Fruit fly (Drosophila melanogaster): ENCODE results near the gene CG15892.

dm6 chrX:6303196-6303595 lies 9.1 kb upstream of the CG15892 start:
- no peak for TF ChIP-seq topi (GFP tag; optimal IDR thresholded peaks at IDR 0.05)
- TF ChIP-seq acj6 (GFP tag; optimal IDR thresholded peaks at IDR 0.05) = no peak
- no peak for TF ChIP-seq CG7368 (GFP tag; optimal IDR thresholded peaks at IDR 0.05)
- no peak for TF ChIP-seq CG10631 (GFP tag; optimal IDR thresholded peaks at IDR 0.05)
- TF ChIP-seq CG31627 (GFP tag; optimal IDR thresholded peaks at IDR 0.05) = no peak
- no peak for TF ChIP-seq vri (GFP tag; optimal IDR thresholded peaks at IDR 0.05)
- peak; percentile 5 for TF ChIP-seq OdsH (GFP tag; optimal IDR thresholded peaks at IDR 0.05)
- peak; percentile 15 for TF ChIP-seq Eip78C (GFP tag)
- TF ChIP-seq CG34406 (GFP tag; optimal IDR thresholded peaks at IDR 0.05) = no peak
- no peak for TF ChIP-seq fd59A (GFP tag; optimal IDR thresholded peaks at IDR 0.05)
- TF ChIP-seq CG6854 (GFP tag; optimal IDR thresholded peaks at IDR 0.05) = no peak
